Fruit fly (Drosophila melanogaster): Measurements from ENCODE around the gene rtet.
A peak's percentile ranks its signal among the peaks of the same experiment; 100 is the strongest.

The rtet gene

dm6 chr3R:21118784-21119183 is 10.5 kb downstream of the rtet start, which contains the start of gene Bdbt (continued):
- TF ChIP-seq Blimp-1 (GFP tag; optimal IDR thresholded peaks at IDR 0.05) (no peak), esn (GFP tag; optimal IDR thresholded peaks at IDR 0.05) (peak; percentile 53), svp (GFP tag) (no peak), fkh (GFP tag; optimal IDR thresholded peaks at IDR 0.05) (no peak), CG6163 (GFP tag; IDR thresholded peaks at IDR 0.05) (peak; percentile 54; the same call in 2 of the 3 replicates), spab (GFP tag; optimal IDR thresholded peaks at IDR 0.05) (no peak), eg (GFP tag; IDR thresholded peaks at IDR 0.05) (no peak), Ets96B (tag; optimal IDR thresholded peaks at IDR 0.05) (no peak), achi (GFP tag; optimal IDR thresholded peaks at IDR 0.05) (no peak), CG3919 (GFP tag; optimal IDR thresholded peaks at IDR 0.05) (no peak), Eip93F (GFP tag; optimal IDR thresholded peaks at IDR 0.05) (no peak), ss (GFP tag; optimal IDR thresholded peaks at IDR 0.05) (no peak), net (GFP tag; optimal IDR thresholded peaks at IDR 0.05) (no peak), CG16779 (tag; optimal IDR thresholded peaks at IDR 0.05) (no peak), CG15336 (GFP tag; IDR thresholded peaks at IDR 0.05) (no peak), Met (GFP tag; optimal IDR thresholded peaks at IDR 0.05) (no peak), Hr4 (GFP tag; optimal IDR thresholded peaks at IDR 0.05) (no peak), CG11762 (GFP tag; optimal IDR thresholded peaks at IDR 0.05; ENCODE audit: insufficient read depth) (no peak), CG6276 (GFP tag; optimal IDR thresholded peaks at IDR 0.05) (no peak), Hr39 (GFP tag; optimal IDR thresholded peaks at IDR 0.05) (peak; percentile 57), CG4318 (GFP tag; optimal IDR thresholded peaks at IDR 0.05) (no peak), CG8319 (GFP tag; optimal IDR thresholded peaks at IDR 0.05) (no peak), Smox (GFP tag; optimal IDR thresholded peaks at IDR 0.05) (no peak), Sox14 (GFP tag; optimal IDR thresholded peaks at IDR 0.05) (peak; percentile 43), CG10669 (GFP tag; optimal IDR thresholded peaks at IDR 0.05) (no peak), lz (GFP tag; optimal IDR thresholded peaks at IDR 0.05) (peak; percentile 53), CG6792 (GFP tag; optimal IDR thresholded peaks at IDR 0.05) (peak; percentile 14), Eip75B (GFP tag; optimal IDR thresholded peaks at IDR 0.05) (no peak), CG7368 (GFP tag; optimal IDR thresholded peaks at IDR 0.05) (no peak), fd59A (GFP tag; optimal IDR thresholded peaks at IDR 0.05) (no peak), CG1621 (tag; optimal IDR thresholded peaks at IDR 0.05) (no peak), cyc (GFP tag; optimal IDR thresholded peaks at IDR 0.05) (peak; percentile 51), fd85E (GFP tag; optimal IDR thresholded peaks at IDR 0.05) (no peak)

dm6 chr3R:21124225-21124624 is 16.0 kb downstream of the rtet start:
- no peak for TF ChIP-seq fkh (GFP tag; optimal IDR thresholded peaks at IDR 0.05)
- TF ChIP-seq CG6163 (GFP tag; IDR thresholded peaks at IDR 0.05) = 0 out of 3 replicates have a peak, but pooled peaks have one; percentile 2
- TF ChIP-seq ss (GFP tag; optimal IDR thresholded peaks at IDR 0.05) = peak in 1 of 2 experiments; percentile 15
- no peak for TF ChIP-seq CG16779 (tag; optimal IDR thresholded peaks at IDR 0.05)
- peak; percentile 83 for TF ChIP-seq svp (GFP tag)

dm6 chr3R:21126673-21127284 is 18.5 kb downstream of the rtet start:
- no peak for TF ChIP-seq achi (GFP tag; optimal IDR thresholded peaks at IDR 0.05)
- no peak for TF ChIP-seq CG9139 (GFP tag; optimal IDR thresholded peaks at IDR 0.05)
- TF ChIP-seq net (GFP tag; optimal IDR thresholded peaks at IDR 0.05) = no peak
- TF ChIP-seq CG6792 (GFP tag; optimal IDR thresholded peaks at IDR 0.05) = no peak
- TF ChIP-seq acj6 (GFP tag; optimal IDR thresholded peaks at IDR 0.05) = no peak
- no peak for TF ChIP-seq Eip93F (GFP tag; optimal IDR thresholded peaks at IDR 0.05)
- TF ChIP-seq CG3919 (GFP tag; optimal IDR thresholded peaks at IDR 0.05) = no peak
- TF ChIP-seq CG11762 (GFP tag; optimal IDR thresholded peaks at IDR 0.05; ENCODE audit: insufficient read depth) = no peak
- TF ChIP-seq CG10669 (GFP tag; optimal IDR thresholded peaks at IDR 0.05) = no peak
- peak; percentile 36 for TF ChIP-seq CG6854 (GFP tag; optimal IDR thresholded peaks at IDR 0.05)
- no peak for TF ChIP-seq CG8632 (GFP tag; optimal IDR thresholded peaks at IDR 0.05)
- no peak for TF ChIP-seq CG11294 (GFP tag; IDR thresholded peaks at IDR 0.05)
- peak; percentile 62 for TF ChIP-seq Eip78C (GFP tag)
- no peak for TF ChIP-seq CG31627 (GFP tag; optimal IDR thresholded peaks at IDR 0.05)
- TF ChIP-seq CG6808 (GFP tag; optimal IDR thresholded peaks at IDR 0.05) = no peak
- no peak for TF ChIP-seq Smox (GFP tag; optimal IDR thresholded peaks at IDR 0.05)
- peak; percentile 34 for TF ChIP-seq fkh (GFP tag; optimal IDR thresholded peaks at IDR 0.05)
- no peak for TF ChIP-seq CG6276 (GFP tag; optimal IDR thresholded peaks at IDR 0.05)
- TF ChIP-seq salr (GFP tag; optimal IDR thresholded peaks at IDR 0.05) = no peak
- no peak for TF ChIP-seq OdsH (GFP tag; optimal IDR thresholded peaks at IDR 0.05)
- TF ChIP-seq CG32006 (GFP tag; optimal IDR thresholded peaks at IDR 0.05) = no peak
- TF ChIP-seq Sox14 (GFP tag; optimal IDR thresholded peaks at IDR 0.05) = no peak
